Worm (Caenorhabditis elegans) whole organism, L2 larva: Measurements from ENCODE around the gene M116.5.
"Not testable (repeated sequence)": the region's sequence is repeated elsewhere in the genome, so short reads cannot be mapped to it uniquely, and the experiment has no call there.

ENCODE experiments used
- F13H6.1 ChIP-seq: sonication (generic microtip); optimal IDR thresholded peaks from 2 replicates; lab custom pipeline; 2016; ENCODE audit warnings: missing genetic modification characterization, missing compliant biosample characterization
- Y55F3AM.14 ChIP-seq: fragments of 200-800 bp; sonication (Bioruptor generic); optimal IDR thresholded peaks from 2 replicates; lab custom pipeline; 2018; ENCODE audit warnings: mild to moderate bottlenecking, missing genetic modification characterization, missing compliant biosample characterization
- ZK546.5 ChIP-seq: sonication (generic microtip); optimal IDR thresholded peaks from 2 replicates; lab custom pipeline; 2017; ENCODE audit warnings: missing biosample characterization, missing genetic modification characterization
- alr-1 ChIP-seq: fragments of 150-350 bp; optimal IDR thresholded peaks from 2 replicates; lab custom pipeline; 2014; ENCODE audit warnings: missing biosample characterization, missing genetic modification characterization
- aly-2 ChIP-seq: fragments of 150-350 bp; optimal IDR thresholded peaks from 2 replicates; lab custom pipeline; 2014; ENCODE audit warnings: missing biosample characterization, missing genetic modification characterization
- ama-1 ChIP-seq: fragments of 150-350 bp; optimal IDR thresholded peaks from 2 replicates; lab custom pipeline; 2018; ENCODE audit warnings: inconsistent platforms
- blmp-1 ChIP-seq: sonication (generic microtip); optimal IDR thresholded peaks from 2 replicates; lab custom pipeline; 2017; ENCODE audit warnings: missing genetic modification characterization, mild to moderate bottlenecking, missing compliant biosample characterization, antibody characterized with exemption, moderate library complexity; ENCODE audit not compliant: insufficient read depth
- ceh-82 ChIP-seq: fragments of 150-350 bp; optimal IDR thresholded peaks from 2 replicates; lab custom pipeline; 2014; ENCODE audit warnings: missing biosample characterization, missing genetic modification characterization
- crh-2 ChIP-seq: sonication (generic microtip); optimal IDR thresholded peaks from 2 replicates; lab custom pipeline; 2017; ENCODE audit warnings: missing biosample characterization, missing genetic modification characterization
- dmd-4 ChIP-seq: sonication (generic microtip); optimal IDR thresholded peaks from 2 replicates; lab custom pipeline; 2017; ENCODE audit warnings: missing biosample characterization, missing genetic modification characterization
- egl-27 ChIP-seq: sonication (generic microtip); optimal IDR thresholded peaks from 3 replicates; lab custom pipeline; 2017; ENCODE audit warnings: missing biosample characterization, missing genetic modification reagents, missing genetic modification characterization
- elt-1 ChIP-seq: fragments of 150-350 bp; optimal IDR thresholded peaks from 2 replicates; lab custom pipeline; 2014; ENCODE audit warnings: missing biosample characterization, missing genetic modification characterization
- fos-1 ChIP-seq: fragments of 150-350 bp; optimal IDR thresholded peaks from 2 replicates; lab custom pipeline; 2014; ENCODE audit warnings: missing biosample characterization, missing genetic modification characterization
- gmeb-1 ChIP-seq: fragments of 150-350 bp; optimal IDR thresholded peaks from 2 replicates; lab custom pipeline; 2014; ENCODE audit warnings: missing biosample characterization, missing genetic modification characterization
- lin-11 ChIP-seq: fragments of 150-350 bp; sonication (generic microtip); optimal IDR thresholded peaks from 2 replicates; lab custom pipeline; 2014; ENCODE audit warnings: missing biosample characterization, missing genetic modification characterization, inconsistent platforms, mixed read lengths
- lsy-2 ChIP-seq, 2 experiments: fragments of 150-350 bp in 1 of 2; sonication (generic microtip) in 1 of 2; optimal IDR thresholded peaks; 2 replicates each; lab custom pipeline; 2014 to 2017; ENCODE audit warnings: missing biosample characterization in 2 of 2, missing genetic modification characterization in 2 of 2
- mab-5 ChIP-seq: fragments of 150-350 bp; optimal IDR thresholded peaks from 2 replicates; lab custom pipeline; 2014; ENCODE audit warnings: missing biosample characterization, missing genetic modification characterization
- mbf-1 ChIP-seq: sonication (generic microtip); optimal IDR thresholded peaks from 2 replicates; lab custom pipeline; 2017; ENCODE audit warnings: missing biosample characterization, missing genetic modification characterization
- mdl-1 ChIP-seq, 2 experiments: fragments of 150-350 bp in 1 of 2; sonication (generic microtip) in 1 of 2; optimal IDR thresholded peaks; 2 replicates each; lab custom pipeline; 2017; ENCODE audit warnings: missing biosample characterization in 2 of 2, missing genetic modification characterization in 2 of 2
- nhr-10 ChIP-seq: sonication (generic microtip); optimal IDR thresholded peaks from 2 replicates; lab custom pipeline; 2017; ENCODE audit warnings: missing biosample characterization, missing genetic modification characterization
- nhr-11 ChIP-seq: fragments of 150-350 bp; optimal IDR thresholded peaks from 2 replicates; lab custom pipeline; 2014; ENCODE audit warnings: missing biosample characterization, missing genetic modification characterization
- nhr-12 ChIP-seq: fragments of 150-350 bp; optimal IDR thresholded peaks from 2 replicates; lab custom pipeline; 2014; ENCODE audit warnings: missing biosample characterization, missing genetic modification characterization
- nhr-23 ChIP-seq: fragments of 150-350 bp; optimal IDR thresholded peaks from 2 replicates; lab custom pipeline; 2014; ENCODE audit warnings: missing biosample characterization, missing genetic modification reagents, missing genetic modification characterization
- nhr-237 ChIP-seq: fragments of 150-350 bp; optimal IDR thresholded peaks from 2 replicates; lab custom pipeline; 2014; ENCODE audit warnings: missing biosample characterization, missing genetic modification characterization
- nhr-6 ChIP-seq: fragments of 150-350 bp; optimal IDR thresholded peaks from 2 replicates; lab custom pipeline; 2014; ENCODE audit warnings: missing biosample characterization, missing genetic modification characterization
- sem-4 ChIP-seq: fragments of 150-350 bp; optimal IDR thresholded peaks from 2 replicates; lab custom pipeline; 2014; ENCODE audit warnings: missing biosample characterization, missing genetic modification reagents, missing genetic modification characterization
- sma-9 ChIP-seq, 2 experiments: fragments of 150-350 bp in 1 of 2; sonication (generic microtip) in 1 of 2; optimal IDR thresholded peaks; 2 replicates each; lab custom pipeline; 2014 to 2016; ENCODE audit warnings: missing genetic modification characterization in 2 of 2, mild to moderate bottlenecking in 1 of 2, missing biosample characterization in 1 of 2, missing compliant biosample characterization in 1 of 2, missing genetic modification reagents in 1 of 2, moderate library complexity in 1 of 2
- snpc-4 ChIP-seq: fragments of 150-350 bp; optimal IDR thresholded peaks from 2 replicates; lab custom pipeline; 2014; ENCODE audit warnings: missing biosample characterization, missing genetic modification characterization
- unc-39 ChIP-seq: fragments of 150-350 bp; optimal IDR thresholded peaks from 2 replicates; lab custom pipeline; 2014; ENCODE audit warnings: missing biosample characterization, missing genetic modification characterization
- unc-55 ChIP-seq: fragments of 150-350 bp; sonication (generic microtip); optimal IDR thresholded peaks from 3 replicates; lab custom pipeline; 2014; ENCODE audit warnings: missing biosample characterization, missing genetic modification reagents, missing genetic modification characterization
- unc-62 ChIP-seq: fragments of 150-350 bp; optimal IDR thresholded peaks from 2 replicates; lab custom pipeline; 2014; ENCODE audit warnings: missing biosample characterization, missing genetic modification reagents, missing genetic modification characterization
- zag-1 ChIP-seq: fragments of 150-350 bp; optimal IDR thresholded peaks from 2 replicates; lab custom pipeline; 2014; ENCODE audit warnings: missing biosample characterization, missing genetic modification characterization

The M116.5 gene

ce11 chrIV:8397814-8398213, 23.0 kb downstream of the M116.5 start:
- TF ChIP-seq crh-2 (no peak), ama-1 (lab: Kevin White, UChicago) (no peak), alr-1 (tag; lab: Kevin White, UChicago) (no peak), ceh-82 (no peak)
- TF ChIP-seq, all 48 proteins: peak for 0

- TF ChIP-seq snpc-4 (tag; lab: Kevin White, UChicago) (no peak), nhr-237 (tag; lab: Kevin White, UChicago) (no peak), sem-4 (tag; lab: Kevin White, UChicago) (no peak), mbf-1 (tag; lab: Kevin White, UChicago) (no peak), lin-11 (tag; lab: Kevin White, UChicago) (no peak), nhr-6 (no peak), ZK546.5 (tag; lab: Kevin White, UChicago) (no peak), gmeb-1 (tag; lab: Kevin White, UChicago) (no peak), nhr-12 (tag; lab: Kevin White, UChicago) (no peak), nhr-10 (no peak), Y55F3AM.14 (no peak), fos-1 (no peak)
Observed at ce11 chrIV:8396348-8396747, 24.5 kb downstream of the M116.5 start, which contains the start of gene timm-17B.2. Gene timm-17B.2, plus strand, starts transcription at chrIV:8396648.

- no peak for TF ChIP-seq snpc-4 (tag; lab: Kevin White, UChicago)
Observed at ce11 chrIV:8394105-8394504, 26.8 kb downstream of the M116.5 start, which contains the start of gene D2096.11. Gene D2096.11, minus strand, starts transcription at chrIV:8394205.

ce11 chrIV:8389139-8389538, 31.7 kb downstream of the M116.5 start, which contains the start of gene D2096.10:
Gene D2096.10, minus strand, starts transcription at chrIV:8389239.
- not testable (repeated sequence) for TF ChIP-seq aly-2 (tag; lab: Kevin White, UChicago); blmp-1; sma-9 (GFP tag; optimal IDR thresholded peaks at IDR 0.05; lab: Kevin White, UChicago); sma-9 (tag; optimal IDR thresholded peaks at IDR 0.05; lab: Kevin White, UChicago)

ce11 chrIV:8385662-8386061, 35.2 kb downstream of the M116.5 start:
- no peak for TF ChIP-seq elt-1 (tag; lab: Kevin White, UChicago)
- TF ChIP-seq ama-1 (lab: Kevin White, UChicago) = no peak
- TF ChIP-seq gmeb-1 (tag; lab: Kevin White, UChicago) = no peak
- no peak for TF ChIP-seq unc-39 (tag; lab: Kevin White, UChicago)
- TF ChIP-seq, all 48 proteins: peak for 0

- TF ChIP-seq blmp-1 = no peak
- TF ChIP-seq zag-1 = no peak
- TF ChIP-seq unc-55 = no peak
- TF ChIP-seq snpc-4 (tag; lab: Kevin White, UChicago) = no peak
- no peak for TF ChIP-seq unc-62 (GFP tag; lab: Kevin White, UChicago)
- TF ChIP-seq alr-1 (tag; lab: Kevin White, UChicago) = no peak
- TF ChIP-seq dmd-4 = no peak
- no peak for TF ChIP-seq mab-5 (tag; lab: Kevin White, UChicago)
- TF ChIP-seq F13H6.1 = no peak
- no peak for TF ChIP-seq crh-2
- no peak for TF ChIP-seq nhr-23 (tag; lab: Kevin White, UChicago)
- TF ChIP-seq aly-2 (tag; lab: Kevin White, UChicago) = no peak
- TF ChIP-seq lsy-2 (tag; optimal IDR thresholded peaks at IDR 0.05; lab: Kevin White, UChicago) = no peak
- no peak for TF ChIP-seq nhr-11 (tag; lab: Kevin White, UChicago)
- TF ChIP-seq mdl-1 (tag; optimal IDR thresholded peaks at IDR 0.05; lab: Kevin White, UChicago) = no peak
- no peak for TF ChIP-seq egl-27 (tag; lab: Kevin White, UChicago)
Observed at ce11 chrIV:8384737-8385136, 36.1 kb downstream of the M116.5 start.
